Fruit fly (Drosophila melanogaster) whole organism, embryonic: Measurements from ENCODE around the gene CG2076.

ENCODE experiments used
- CG10979 ChIP-seq: fragments of 200-800 bp; sonication (Bioruptor generic); optimal IDR thresholded peaks from 2 replicates; lab custom pipeline; 2018; ENCODE audit warnings: missing biosample characterization, mild to moderate bottlenecking, missing genetic modification characterization, moderate library complexity
- CG11723 ChIP-seq: fragments of 200-800 bp; sonication (Bioruptor generic); optimal IDR thresholded peaks from 2 replicates; lab custom pipeline; 2017; ENCODE audit warnings: missing biosample characterization, mild to moderate bottlenecking, missing genetic modification characterization
- CG2875 ChIP-seq: fragments of 200-800 bp; sonication (Bioruptor generic); optimal IDR thresholded peaks from 2 replicates; lab custom pipeline; 2017; ENCODE audit warnings: missing biosample characterization, mild to moderate bottlenecking, missing genetic modification characterization, missing genetic modification reagents
- CG3995 ChIP-seq: fragments of 200-800 bp; sonication (Bioruptor generic); optimal IDR thresholded peaks from 3 replicates; lab custom pipeline; 2016; ENCODE audit warnings: missing biosample characterization, missing genetic modification characterization
- Gug ChIP-seq: fragments of 200-800 bp; sonication (Bioruptor generic); IDR thresholded peaks from 4 replicates; pipeline ENCODE4 v1.3.6; 2022; ENCODE audit warnings: missing biosample characterization, missing genetic modification characterization
- cato ChIP-seq: fragments of 200-800 bp; sonication (Bioruptor generic); optimal IDR thresholded peaks from 2 replicates; lab custom pipeline; 2016; ENCODE audit warnings: missing biosample characterization, missing genetic modification characterization, borderline replicate concordance
- kni ChIP-seq: fragments of 200-800 bp; sonication (Bioruptor generic); optimal IDR thresholded peaks from 3 replicates; lab custom pipeline; 2017; ENCODE audit warnings: mild to moderate bottlenecking, missing biosample characterization, missing genetic modification reagents, missing genetic modification characterization
- vvl ChIP-seq: fragments of 200-800 bp; sonication (Bioruptor generic); IDR thresholded peaks from 2 replicates; pipeline ENCODE4 v1.3.6; 2022; ENCODE audit warnings: missing biosample characterization, missing genetic modification characterization

DNA sequence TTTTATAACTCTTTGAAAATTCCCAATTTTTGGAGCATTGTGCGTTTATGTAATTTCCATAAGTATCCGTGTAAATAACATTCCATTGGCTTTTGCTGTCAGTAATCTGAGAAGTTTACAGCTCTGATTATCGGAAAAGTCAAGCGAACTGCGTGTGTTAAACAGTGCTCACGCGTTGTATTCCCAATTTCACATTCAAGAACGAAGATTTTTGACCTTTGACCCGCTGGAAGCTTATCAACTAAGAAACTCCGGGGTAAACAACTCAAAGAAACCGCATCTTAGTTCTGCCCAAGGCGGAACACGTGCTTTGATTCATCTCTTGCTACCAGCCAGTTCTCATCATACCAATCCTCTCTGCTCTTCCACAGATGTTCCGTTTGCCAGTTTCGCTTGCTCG is 19.7 kb downstream of the CG2076 start:
- no peak for TF ChIP-seq Gug (GFP tag; lab: Robert Waterston, UW)
- TF ChIP-seq kni (GFP tag; lab: Kevin White, UChicago): no peak
- TF ChIP-seq cato (GFP tag; lab: Kevin White, UChicago): no peak
- TF ChIP-seq vvl (GFP tag; lab: Robert Waterston, UW): no peak
- no peak for TF ChIP-seq CG3995 (GFP tag; lab: Kevin White, UChicago)
- TF ChIP-seq CG2875: no peak
- no peak for TF ChIP-seq CG10979
- TF ChIP-seq CG11723 (GFP tag; lab: Kevin White, UChicago): no peak
